Worm (Caenorhabditis elegans) whole organism, L4 larva: Measurements from ENCODE around the gene F19G12.8.
A peak's percentile ranks its signal among the peaks of the same experiment; 100 is the strongest.

Experiments used
- D1046.2 ChIP-seq: fragments of 200-800 bp; sonication (Bioruptor generic); IDR thresholded peaks from 2 replicates; pipeline ENCODE4 v1.3.6; 2022; ENCODE audit warnings: missing genetic modification characterization, missing compliant biosample characterization
- F49E8.2 ChIP-seq: sonication (generic microtip); optimal IDR thresholded peaks from 2 replicates; lab custom pipeline; 2016; ENCODE audit warnings: missing compliant biosample characterization, mild to moderate bottlenecking, missing genetic modification characterization, borderline replicate concordance
- T20F7.1 ChIP-seq: fragments of 200-800 bp; sonication (Bioruptor generic); optimal IDR thresholded peaks from 2 replicates; lab custom pipeline; 2018; ENCODE audit warnings: mild to moderate bottlenecking, missing genetic modification characterization, missing compliant biosample characterization
- aha-1 ChIP-seq: fragments of 150-350 bp; peaks from one replicate; lab custom pipeline; 2014; ENCODE audit warnings: missing biosample characterization, missing genetic modification characterization
- ceh-28 ChIP-seq: fragments of 150-350 bp; optimal IDR thresholded peaks from 2 replicates; lab custom pipeline; 2014; ENCODE audit warnings: missing biosample characterization, missing genetic modification reagents, missing genetic modification characterization
- ceh-32 ChIP-seq: sonication (generic microtip); optimal IDR thresholded peaks from 2 replicates; lab custom pipeline; 2016; ENCODE audit warnings: mild to moderate bottlenecking, missing genetic modification characterization, missing compliant biosample characterization; ENCODE audit not compliant: poor library complexity
- ceh-44 ChIP-seq: fragments of 200-800 bp; sonication (Bioruptor generic); IDR thresholded peaks from 2 replicates; pipeline ENCODE4 v1.3.6; 2022; ENCODE audit warnings: missing genetic modification reagents, missing genetic modification characterization, missing compliant biosample characterization
- ceh-62 ChIP-seq: sonication (generic microtip); optimal IDR thresholded peaks from 2 replicates; lab custom pipeline; 2017; ENCODE audit warnings: missing biosample characterization, missing genetic modification characterization
- ceh-82 ChIP-seq: sonication (generic microtip); optimal IDR thresholded peaks from 2 replicates; lab custom pipeline; 2017; ENCODE audit warnings: missing biosample characterization, missing genetic modification characterization
- daf-12 ChIP-seq: fragments of 150-350 bp; optimal IDR thresholded peaks from 2 replicates; lab custom pipeline; 2014; ENCODE audit warnings: missing biosample characterization, missing genetic modification reagents, missing genetic modification characterization
- daf-8 ChIP-seq: fragments of 200-800 bp; sonication (Bioruptor generic); IDR thresholded peaks from 2 replicates; pipeline ENCODE4 v1.3.6; 2022; ENCODE audit warnings: missing genetic modification characterization, missing compliant biosample characterization
- dmd-8 ChIP-seq: fragments of 200-800 bp; sonication (Bioruptor generic); IDR thresholded peaks from 2 replicates; pipeline ENCODE4 v1.3.6; 2022; ENCODE audit warnings: missing genetic modification characterization, missing compliant biosample characterization
- dve-1 ChIP-seq: sonication (generic microtip); optimal IDR thresholded peaks from 2 replicates; lab custom pipeline; 2017; ENCODE audit warnings: antibody characterized with exemption, mild to moderate bottlenecking, missing genetic modification characterization, missing compliant biosample characterization; ENCODE audit not compliant: insufficient read depth
- egl-43 ChIP-seq: fragments of 200-800 bp; sonication (Bioruptor generic); IDR thresholded peaks from 2 replicates; pipeline ENCODE4 v1.3.6; 2022; ENCODE audit warnings: missing genetic modification reagents, missing genetic modification characterization, missing compliant biosample characterization
- gei-8 ChIP-seq: fragments of 200-800 bp; sonication (Bioruptor generic); optimal IDR thresholded peaks from 2 replicates; lab custom pipeline; 2018; ENCODE audit warnings: mild to moderate bottlenecking, missing genetic modification characterization, missing compliant biosample characterization
- hif-1 ChIP-seq, 2 experiments: sonication (generic microtip); optimal IDR thresholded peaks; 2 replicates each; lab custom pipeline; 2016 to 2017; ENCODE audit warnings: missing compliant biosample characterization in 2 of 2, missing genetic modification characterization in 2 of 2, missing genetic modification reagents in 2 of 2, missing genotype in 2 of 2, mild to moderate bottlenecking in 1 of 2
- hlh-11 ChIP-seq: fragments of 200-800 bp; sonication (Bioruptor generic); optimal IDR thresholded peaks from 2 replicates; lab custom pipeline; 2018; ENCODE audit warnings: mild to moderate bottlenecking, missing genetic modification characterization, missing compliant biosample characterization
- hlh-30 ChIP-seq: sonication (generic microtip); optimal IDR thresholded peaks from 2 replicates; lab custom pipeline; 2017; ENCODE audit warnings: antibody characterized with exemption, mild to moderate bottlenecking, missing genetic modification characterization, missing compliant biosample characterization; ENCODE audit not compliant: insufficient read depth
- hmg-1.1 ChIP-seq: fragments of 200-800 bp; sonication (Bioruptor generic); IDR thresholded peaks from 2 replicates; pipeline ENCODE4 v1.3.6; 2022; ENCODE audit warnings: missing genetic modification reagents, missing genetic modification characterization, missing compliant biosample characterization
- lin-1 ChIP-seq: fragments of 200-800 bp; sonication (Bioruptor generic); IDR thresholded peaks from 2 replicates; pipeline ENCODE4 v1.3.6; 2022; ENCODE audit warnings: missing genetic modification reagents, missing genetic modification characterization, missing compliant biosample characterization
- lin-29 ChIP-seq: fragments of 200-800 bp; sonication (Bioruptor generic); IDR thresholded peaks from 2 replicates; pipeline ENCODE4 v1.3.6; 2022; ENCODE audit warnings: missing genetic modification reagents, missing genetic modification characterization, missing compliant biosample characterization
- lin-38 ChIP-seq: fragments of 200-800 bp; sonication (Bioruptor generic); IDR thresholded peaks from 2 replicates; pipeline ENCODE4 v1.3.6; 2022; ENCODE audit warnings: missing genetic modification reagents, missing genetic modification characterization, missing compliant biosample characterization
- lin-39 ChIP-seq: fragments of 150-350 bp; optimal IDR thresholded peaks from 2 replicates; lab custom pipeline; 2014; ENCODE audit warnings: missing biosample characterization, missing genetic modification reagents, missing genetic modification characterization
- lsy-2 ChIP-seq, 2 experiments: fragments of 150-350 bp in 1 of 2; sonication (generic microtip) in 1 of 2; optimal IDR thresholded peaks; 2 replicates each; lab custom pipeline; 2014 to 2017; ENCODE audit warnings: missing biosample characterization in 2 of 2, missing genetic modification characterization in 2 of 2
- madf-5 ChIP-seq, 2 experiments: fragments of 200-800 bp; sonication (Bioruptor generic); IDR thresholded peaks; 2 replicates each; pipeline ENCODE4 v1.3.6; 2022; ENCODE audit warnings: missing compliant biosample characterization in 2 of 2, missing genetic modification characterization in 2 of 2
- madf-9 ChIP-seq: fragments of 200-800 bp; sonication (Bioruptor generic); conservative IDR thresholded peaks from 2 replicates; pipeline ENCODE4 v1.3.6; 2022; ENCODE audit warnings: missing genetic modification reagents, missing genetic modification characterization, missing compliant biosample characterization
- mdl-1 ChIP-seq, 2 experiments: fragments of 150-350 bp in 1 of 2; sonication (generic microtip) in 1 of 2; optimal IDR thresholded peaks; 2 replicates each; lab custom pipeline; 2014 to 2017; ENCODE audit warnings: missing biosample characterization in 2 of 2, missing genetic modification characterization in 2 of 2
- mdt-29 ChIP-seq: fragments of 200-800 bp; sonication (Bioruptor generic); IDR thresholded peaks from 2 replicates; pipeline ENCODE4 v1.3.6; 2022; ENCODE audit warnings: missing genetic modification reagents, missing genetic modification characterization, missing compliant biosample characterization
- mes-2 ChIP-seq: sonication (generic microtip); optimal IDR thresholded peaks from 2 replicates; lab custom pipeline; 2016; ENCODE audit warnings: missing genotype, mild to moderate bottlenecking, missing genetic modification characterization, missing compliant biosample characterization; ENCODE audit not compliant: poor library complexity, severe bottlenecking
- nhr-10 ChIP-seq: fragments of 150-350 bp; optimal IDR thresholded peaks from 2 replicates; lab custom pipeline; 2014; ENCODE audit warnings: missing biosample characterization, missing genetic modification characterization
- nhr-237 ChIP-seq: sonication (generic microtip); optimal IDR thresholded peaks from 2 replicates; lab custom pipeline; 2017; ENCODE audit warnings: missing biosample characterization, missing genetic modification characterization
- nhr-25 ChIP-seq: sonication (generic microtip); optimal IDR thresholded peaks from 2 replicates; lab custom pipeline; 2017; ENCODE audit warnings: missing genetic modification characterization, mild to moderate bottlenecking, missing compliant biosample characterization, antibody characterized with exemption, moderate library complexity, borderline replicate concordance; ENCODE audit not compliant: insufficient read depth
- nhr-28 ChIP-seq: fragments of 150-350 bp; optimal IDR thresholded peaks from 2 replicates; lab custom pipeline; 2014; ENCODE audit warnings: missing biosample characterization, missing genetic modification characterization
- nhr-77 ChIP-seq: fragments of 150-350 bp; optimal IDR thresholded peaks from 2 replicates; lab custom pipeline; 2014; ENCODE audit warnings: missing biosample characterization, missing genetic modification characterization
- pha-4 ChIP-seq, 2 experiments: fragments of 150-350 bp in 1 of 2; fragments of 200-800 bp in 1 of 2; sonication (Bioruptor generic) in 1 of 2; IDR thresholded peaks in 1 of 2; optimal IDR thresholded peaks in 1 of 2; 2 replicates each; pipeline versions ENCODE4 v1.3.6 to Lab custom; 2014 to 2022; ENCODE audit warnings: missing genetic modification characterization in 2 of 2, missing genetic modification reagents in 2 of 2, missing biosample characterization in 1 of 2, missing compliant biosample characterization in 1 of 2
- php-3 ChIP-seq: fragments of 200-800 bp; sonication (Bioruptor generic); IDR thresholded peaks from 2 replicates; pipeline ENCODE4 v1.3.6; 2022; ENCODE audit warnings: missing genetic modification reagents, missing genetic modification characterization, missing compliant biosample characterization
- pqm-1 ChIP-seq: sonication (generic microtip); optimal IDR thresholded peaks from 2 replicates; lab custom pipeline; 2017; ENCODE audit warnings: missing biosample characterization, missing genetic modification characterization
- rbr-2 ChIP-seq: sonication (generic microtip); optimal IDR thresholded peaks from 2 replicates; lab custom pipeline; 2016; ENCODE audit warnings: missing genotype, missing genetic modification characterization, missing compliant biosample characterization
- saeg-2 ChIP-seq: fragments of 200-800 bp; sonication (Bioruptor generic); IDR thresholded peaks from 2 replicates; pipeline ENCODE4 v1.3.6; 2022; ENCODE audit warnings: missing genetic modification reagents, missing genetic modification characterization, missing compliant biosample characterization
- sdz-12 ChIP-seq: fragments of 200-800 bp; sonication (Bioruptor generic); optimal IDR thresholded peaks from 2 replicates; lab custom pipeline; 2018; ENCODE audit warnings: mild to moderate bottlenecking, missing genetic modification characterization, missing compliant biosample characterization
- set-16 ChIP-seq: fragments of 200-800 bp; sonication (Bioruptor generic); IDR thresholded peaks from 2 replicates; pipeline ENCODE4 v1.3.6; 2022; ENCODE audit warnings: missing genetic modification reagents, missing genetic modification characterization, missing compliant biosample characterization
- snpc-1.2 ChIP-seq: fragments of 200-800 bp; sonication (Bioruptor generic); IDR thresholded peaks from 2 replicates; pipeline ENCODE4 v1.3.6; 2022; ENCODE audit warnings: missing genetic modification reagents, missing genetic modification characterization, missing compliant biosample characterization
- spr-1 ChIP-seq: sonication (generic microtip); optimal IDR thresholded peaks from 2 replicates; lab custom pipeline; 2016; ENCODE audit warnings: mild to moderate bottlenecking, missing genetic modification characterization, missing compliant biosample characterization
- tra-1 ChIP-seq: fragments of 200-800 bp; sonication (Bioruptor generic); IDR thresholded peaks from 2 replicates; pipeline ENCODE4 v1.3.6; 2022; ENCODE audit warnings: missing genetic modification reagents, missing genetic modification characterization, missing compliant biosample characterization
- unc-39 ChIP-seq: sonication (generic microtip); optimal IDR thresholded peaks from 2 replicates; lab custom pipeline; 2017; ENCODE audit warnings: missing biosample characterization, missing genetic modification characterization
- vab-7 ChIP-seq: fragments of 200-800 bp; sonication (Bioruptor generic); IDR thresholded peaks from 2 replicates; pipeline ENCODE4 v1.3.6; 2022; ENCODE audit warnings: missing genetic modification reagents, missing genetic modification characterization, missing compliant biosample characterization
- zfp-3 ChIP-seq: fragments of 200-800 bp; sonication (Bioruptor generic); conservative IDR thresholded peaks from 2 replicates; pipeline ENCODE4 v1.3.6; 2022; ENCODE audit warnings: missing genetic modification reagents, missing genetic modification characterization, missing compliant biosample characterization
- ztf-11 ChIP-seq: fragments of 150-350 bp; optimal IDR thresholded peaks from 2 replicates; lab custom pipeline; 2014; ENCODE audit warnings: missing biosample characterization, missing genetic modification characterization

F19G12.8 gene

ce11 chrX:1379391-1379790 is 37.7 kb upstream of the F19G12.8 start (continued):
- TF ChIP-seq rbr-2 (peak; percentile 80), snpc-1.2 (GFP tag; lab: Robert Waterston, UW) (peak; percentile 74), pha-4 (GFP tag; IDR thresholded peaks at IDR 0.05; lab: Robert Waterston, UW) (peak; percentile 84), pha-4 (tag; optimal IDR thresholded peaks at IDR 0.05; lab: Kevin White, UChicago) (no peak), php-3 (GFP tag; lab: Robert Waterston, UW) (peak; percentile 71), mes-2 (tag; lab: Kevin White, UChicago) (peak; percentile 83), nhr-77 (tag; lab: Kevin White, UChicago) (peak; percentile 30), vab-7 (GFP tag; lab: Robert Waterston, UW) (peak; percentile 88), T20F7.1 (no peak), hlh-30 (peak; percentile 55), hlh-11 (tag; lab: Kevin White, UChicago) (peak; percentile 68), ceh-28 (no peak), ceh-32 (tag; lab: Kevin White, UChicago) (peak; percentile 20), zfp-3 (peak; percentile 56; the same call in 1 of the 2 replicates), unc-39 (tag; lab: Kevin White, UChicago) (no peak), sdz-12 (GFP tag; lab: Kevin White, UChicago) (no peak), tra-1 (GFP tag; lab: Robert Waterston, UW) (peak; percentile 67), ceh-82 (tag; lab: Kevin White, UChicago) (no peak), saeg-2 (GFP tag; lab: Robert Waterston, UW) (no peak), gei-8 (GFP tag; lab: Kevin White, UChicago) (peak; percentile 18), dmd-8 (GFP tag; lab: Robert Waterston, UW) (peak; percentile 95), nhr-237 (tag; lab: Kevin White, UChicago) (no peak), nhr-10 (tag; lab: Kevin White, UChicago) (no peak), madf-5 (GFP tag; IDR thresholded peaks at IDR 0.05; lab: Robert Waterston, UW) (0 out of 4 replicates have a peak, but pooled peaks have one; percentile 58 to 59), ceh-44 (GFP tag; lab: Robert Waterston, UW) (no peak), egl-43 (GFP tag; lab: Robert Waterston, UW) (peak; percentile 96), lsy-2 (tag; optimal IDR thresholded peaks at IDR 0.05; lab: Kevin White, UChicago) (peak; percentile 3 to 48), daf-12 (tag; lab: Kevin White, UChicago) (no peak), spr-1 (tag; lab: Kevin White, UChicago) (peak; percentile 53), daf-8 (GFP tag; lab: Robert Waterston, UW) (no peak), aha-1 (tag; lab: Kevin White, UChicago) (no peak), hmg-1.1 (GFP tag; lab: Robert Waterston, UW) (peak; percentile 96), dve-1 (peak; percentile 43), ztf-11 (no peak), pqm-1 (tag; lab: Kevin White, UChicago) (no peak), lin-29 (GFP tag; lab: Robert Waterston, UW) (peak; percentile 77), set-16 (GFP tag; lab: Robert Waterston, UW) (peak; percentile 79), D1046.2 (GFP tag; lab: Robert Waterston, UW) (0 out of 2 replicates have a peak, but pooled peaks have one; percentile 67), mdt-29 (GFP tag; lab: Robert Waterston, UW) (0 out of 2 replicates have a peak, but pooled peaks have one; percentile 31), lin-39 (tag; lab: Kevin White, UChicago) (no peak), hif-1 (tag; optimal IDR thresholded peaks at IDR 0.05; lab: Kevin White, UChicago) (peak in 1 of 2 experiments; percentile 25), nhr-28 (tag; lab: Kevin White, UChicago) (no peak), ceh-62 (tag; lab: Kevin White, UChicago) (no peak), lin-1 (GFP tag; lab: Robert Waterston, UW) (peak; percentile 60; the same call in 1 of the 2 replicates), nhr-25 (tag; lab: Kevin White, UChicago) (no peak), F49E8.2 (tag; lab: Kevin White, UChicago) (peak; percentile 43), mdl-1 (tag; optimal IDR thresholded peaks at IDR 0.05; lab: Kevin White, UChicago) (peak in 1 of 2 experiments; percentile 54), lin-38 (peak; percentile 78), madf-9 (GFP tag; lab: Robert Waterston, UW) (peak; percentile 73; the same call in 1 of the 2 replicates)
